Worm (Caenorhabditis elegans) whole organism, early embryonic: ENCODE data around the gene nhr-1.

Experiments
- B0310.2 ChIP-seq: sonication (generic microtip); optimal IDR thresholded peaks from 2 replicates; lab custom pipeline; 2016; ENCODE audit warnings: mild to moderate bottlenecking, missing genetic modification characterization, missing compliant biosample characterization
- F13C5.2 ChIP-seq: sonication (generic microtip); optimal IDR thresholded peaks from 2 replicates; lab custom pipeline; 2017; ENCODE audit warnings: mild to moderate bottlenecking, missing genetic modification characterization, inconsistent platforms, missing compliant biosample characterization
- aly-1 ChIP-seq: sonication (generic microtip); optimal IDR thresholded peaks from 2 replicates; lab custom pipeline; 2016; ENCODE audit warnings: missing genetic modification characterization, missing compliant biosample characterization
- ama-1 ChIP-seq: fragments of 150-350 bp; optimal IDR thresholded peaks from 2 replicates; lab custom pipeline; 2014
- ceh-13 ChIP-seq: fragments of 200-800 bp; sonication (Bioruptor generic); optimal IDR thresholded peaks from 2 replicates; lab custom pipeline; 2018; ENCODE audit warnings: mild to moderate bottlenecking, missing genetic modification characterization, missing compliant biosample characterization
- ceh-36 ChIP-seq: sonication (generic microtip); optimal IDR thresholded peaks from 2 replicates; lab custom pipeline; 2016; ENCODE audit warnings: missing genetic modification characterization, inconsistent platforms, missing compliant biosample characterization
- ets-7 ChIP-seq: sonication (generic microtip); optimal IDR thresholded peaks from 2 replicates; lab custom pipeline; 2016; ENCODE audit warnings: missing genotype, missing genetic modification characterization, missing compliant biosample characterization
- flt-1 ChIP-seq: fragments of 200-800 bp; sonication (Bioruptor generic); IDR thresholded peaks from 2 replicates; pipeline ENCODE4 v1.3.6; 2022; ENCODE audit warnings: missing genetic modification characterization, missing compliant biosample characterization
- hmbx-1 ChIP-seq: sonication (generic microtip); optimal IDR thresholded peaks from 2 replicates; lab custom pipeline; 2016; ENCODE audit warnings: mild to moderate bottlenecking, missing genetic modification characterization, missing compliant biosample characterization
- hmg-4 ChIP-seq: fragments of 200-800 bp; sonication (Bioruptor generic); optimal IDR thresholded peaks from 2 replicates; lab custom pipeline; 2018; ENCODE audit warnings: mild to moderate bottlenecking, missing genetic modification characterization, missing compliant biosample characterization
- hnd-1 ChIP-seq: sonication (generic microtip); optimal IDR thresholded peaks from 2 replicates; lab custom pipeline; 2016; ENCODE audit warnings: missing genetic modification characterization, missing compliant biosample characterization
- pes-1 ChIP-seq: fragments of 200-800 bp; sonication (Bioruptor generic); IDR thresholded peaks from 2 replicates; pipeline ENCODE4 v1.3.6; 2022; ENCODE audit warnings: missing genetic modification reagents, missing genetic modification characterization, missing compliant biosample characterization
- scrt-1 ChIP-seq: fragments of 200-800 bp; sonication (Bioruptor generic); IDR thresholded peaks from 2 replicates; pipeline ENCODE4 v1.3.6; 2022; ENCODE audit warnings: missing genetic modification characterization, missing compliant biosample characterization
- sea-1 ChIP-seq: fragments of 200-800 bp; sonication (Bioruptor generic); conservative IDR thresholded peaks from 2 replicates; pipeline ENCODE4 v1.3.6; 2022; ENCODE audit warnings: missing genetic modification characterization, missing compliant biosample characterization
- tbx-11 ChIP-seq: fragments of 200-800 bp; sonication (Bioruptor generic); IDR thresholded peaks from 2 replicates; pipeline ENCODE4 v1.3.6; 2022; ENCODE audit warnings: missing genetic modification characterization, missing compliant biosample characterization
- tbx-37 ChIP-seq: fragments of 200-800 bp; sonication (Bioruptor generic); conservative IDR thresholded peaks from 2 replicates; pipeline ENCODE4 v1.3.6; 2022; ENCODE audit warnings: missing genetic modification reagents, missing genetic modification characterization, missing compliant biosample characterization
- tra-4 ChIP-seq: sonication (generic microtip); optimal IDR thresholded peaks from 2 replicates; lab custom pipeline; 2017; ENCODE audit warnings: missing genetic modification characterization, missing compliant biosample characterization

nhr-1 gene

ce11 chrX:17516941-17517340, 3.1 kb downstream of the nhr-1 start:
- TF ChIP-seq ama-1 (lab: Kevin White, UChicago): no peak
- TF ChIP-seq tbx-37 (GFP tag; lab: Robert Waterston, UW): no peak
- no peak for TF ChIP-seq F13C5.2 (tag; lab: Kevin White, UChicago)
- TF ChIP-seq pes-1 (GFP tag; lab: Robert Waterston, UW): no peak
- TF ChIP-seq tbx-11 (GFP tag; lab: Robert Waterston, UW): no peak
- TF ChIP-seq aly-1 (tag; lab: Kevin White, UChicago): no peak
- TF ChIP-seq tra-4 (tag; lab: Kevin White, UChicago): no peak
- no peak for TF ChIP-seq sea-1

ce11 chrX:17517872-17518271, 4.0 kb downstream of the nhr-1 start:
- TF ChIP-seq aly-1 (tag; lab: Kevin White, UChicago): no peak
- TF ChIP-seq tra-4 (tag; lab: Kevin White, UChicago): no peak
- TF ChIP-seq hnd-1 (tag; lab: Kevin White, UChicago): no peak
- TF ChIP-seq tbx-11 (GFP tag; lab: Robert Waterston, UW): no peak
- no peak for TF ChIP-seq F13C5.2 (tag; lab: Kevin White, UChicago)
- TF ChIP-seq hmbx-1 (tag; lab: Kevin White, UChicago): no peak
- TF ChIP-seq scrt-1 (GFP tag; lab: Robert Waterston, UW): no peak
- TF ChIP-seq sea-1: no peak
- no peak for TF ChIP-seq ceh-13 (GFP tag; lab: Kevin White, UChicago)
- no peak for TF ChIP-seq ama-1 (lab: Kevin White, UChicago)
- no peak for TF ChIP-seq ceh-36 (tag; lab: Kevin White, UChicago)
- TF ChIP-seq flt-1 (GFP tag; lab: Robert Waterston, UW): no peak
- TF ChIP-seq ets-7 (tag; lab: Kevin White, UChicago): no peak
- no peak for TF ChIP-seq B0310.2
- no peak for TF ChIP-seq tbx-37 (GFP tag; lab: Robert Waterston, UW)
- TF ChIP-seq pes-1 (GFP tag; lab: Robert Waterston, UW): no peak
- no peak for TF ChIP-seq hmg-4

- TF ChIP-seq flt-1 (GFP tag; lab: Robert Waterston, UW): no peak
- no peak for TF ChIP-seq hmg-4
- TF ChIP-seq hnd-1 (tag; lab: Kevin White, UChicago): no peak
- TF ChIP-seq B0310.2: no peak
- TF ChIP-seq ama-1 (lab: Kevin White, UChicago): no peak
- no peak for TF ChIP-seq F13C5.2 (tag; lab: Kevin White, UChicago)
- no peak for TF ChIP-seq ceh-36 (tag; lab: Kevin White, UChicago)
- no peak for TF ChIP-seq ets-7 (tag; lab: Kevin White, UChicago)
- no peak for TF ChIP-seq aly-1 (tag; lab: Kevin White, UChicago)
- TF ChIP-seq tra-4 (tag; lab: Kevin White, UChicago): no peak
- no peak for TF ChIP-seq pes-1 (GFP tag; lab: Robert Waterston, UW)
- no peak for TF ChIP-seq hmbx-1 (tag; lab: Kevin White, UChicago)
Observed at ce11 chrX:17518293-17518692, 4.4 kb downstream of the nhr-1 start.

DNA sequence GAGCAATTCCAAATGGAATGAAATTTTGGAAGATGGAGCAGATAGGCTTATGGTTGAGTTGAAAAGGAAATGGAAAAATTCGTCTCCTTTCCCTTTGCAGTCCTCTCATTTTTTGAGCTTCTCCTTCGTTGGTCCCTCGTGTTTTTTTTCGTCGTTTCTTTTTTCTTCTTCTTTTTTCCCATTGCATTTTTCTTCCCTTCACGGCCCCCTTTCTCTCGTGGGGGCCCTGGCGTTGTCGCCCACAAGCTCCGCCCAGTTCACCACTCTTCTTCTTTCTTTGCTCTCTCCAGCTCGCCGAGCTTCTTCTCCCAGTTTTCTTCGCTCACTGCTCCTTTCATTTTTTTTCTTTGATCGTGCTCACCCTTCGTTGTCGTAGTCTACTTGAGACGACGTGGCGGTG, 5.6 kb downstream of the nhr-1 start:
- TF ChIP-seq hnd-1 (tag; lab: Kevin White, UChicago) (no peak), F13C5.2 (tag; lab: Kevin White, UChicago) (no peak), aly-1 (tag; lab: Kevin White, UChicago) (no peak), flt-1 (GFP tag; lab: Robert Waterston, UW) (no peak), hmg-4 (no peak), B0310.2 (no peak), tbx-11 (GFP tag; lab: Robert Waterston, UW) (no peak), sea-1 (no peak)

DNA sequence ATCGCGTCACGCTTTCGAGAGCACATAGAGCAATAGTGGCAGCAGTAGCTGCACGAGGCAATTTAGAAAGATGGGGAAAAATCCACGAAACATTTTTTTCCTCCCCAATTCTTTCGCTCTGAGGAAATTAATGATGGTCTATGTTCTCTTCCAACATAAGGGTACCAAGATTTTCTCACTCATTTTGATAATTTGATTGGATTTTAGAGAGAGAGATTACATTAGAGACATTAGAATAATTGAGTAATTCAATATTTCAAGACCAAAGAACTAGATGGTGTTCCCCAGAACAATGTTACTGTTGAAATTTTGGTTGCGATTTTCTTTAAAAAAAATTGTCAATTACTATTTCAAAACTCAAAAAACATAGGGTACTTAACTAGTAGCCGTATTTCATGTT, 7.6 kb downstream of the nhr-1 start:
- TF ChIP-seq B0310.2 (no peak), pes-1 (GFP tag; lab: Robert Waterston, UW) (no peak), ama-1 (lab: Kevin White, UChicago) (no peak), hnd-1 (tag; lab: Kevin White, UChicago) (no peak), scrt-1 (GFP tag; lab: Robert Waterston, UW) (no peak), ets-7 (tag; lab: Kevin White, UChicago) (no peak), F13C5.2 (tag; lab: Kevin White, UChicago) (no peak), ceh-36 (tag; lab: Kevin White, UChicago) (no peak), tbx-11 (GFP tag; lab: Robert Waterston, UW) (no peak), tbx-37 (GFP tag; lab: Robert Waterston, UW) (no peak), hmg-4 (no peak), hmbx-1 (tag; lab: Kevin White, UChicago) (no peak)

ce11 chrX:17527377-17527776, 13.5 kb downstream of the nhr-1 start:
- no peak for TF ChIP-seq scrt-1 (GFP tag; lab: Robert Waterston, UW)
- TF ChIP-seq hmg-4: no peak

ce11 chrX:17528068-17528467, 14.2 kb downstream of the nhr-1 start, which contains the start of gene sup-10:
TSS of gene sup-10 (plus strand) at chrX:17528344.
- TF ChIP-seq pes-1 (GFP tag; lab: Robert Waterston, UW) (no peak), tbx-11 (GFP tag; lab: Robert Waterston, UW) (no peak), tra-4 (tag; lab: Kevin White, UChicago) (no peak), B0310.2 (no peak)

DNA sequence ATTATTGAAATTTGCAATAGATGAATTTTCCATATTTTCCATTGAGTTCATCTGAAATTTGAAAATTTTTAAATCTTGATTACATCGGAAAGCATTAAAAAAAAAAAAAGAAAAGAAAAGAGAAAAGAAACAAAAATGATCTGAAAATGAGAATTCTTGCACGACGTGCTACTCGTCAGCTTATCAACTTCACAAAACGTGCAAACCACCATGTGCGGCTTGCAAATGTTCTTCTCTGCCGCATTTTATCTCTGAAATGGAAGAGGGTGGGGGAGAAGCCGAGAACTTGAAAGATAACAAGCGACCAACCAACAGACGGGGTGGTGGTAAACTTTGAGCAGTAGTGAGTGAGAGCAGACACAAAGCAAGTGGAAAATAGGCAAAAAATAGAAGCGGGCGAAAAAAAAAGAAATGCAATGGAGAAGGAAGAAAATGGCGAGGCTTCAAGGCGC, 20.2 kb downstream of the nhr-1 start, which contains the start of gene F31A3.3:
Gene F31A3.3 (minus strand): TSS at position 51 of the 452 bp plus-strand sequence.
- TF ChIP-seq ama-1 (lab: Kevin White, UChicago) (no peak), ets-7 (tag; lab: Kevin White, UChicago) (no peak), flt-1 (GFP tag; lab: Robert Waterston, UW) (no peak), tbx-37 (GFP tag; lab: Robert Waterston, UW) (no peak), tra-4 (tag; lab: Kevin White, UChicago) (no peak), sea-1 (no peak), hnd-1 (tag; lab: Kevin White, UChicago) (no peak), hmbx-1 (tag; lab: Kevin White, UChicago) (no peak), tbx-11 (GFP tag; lab: Robert Waterston, UW) (no peak), F13C5.2 (tag; lab: Kevin White, UChicago) (no peak), aly-1 (tag; lab: Kevin White, UChicago) (no peak), ceh-36 (tag; lab: Kevin White, UChicago) (no peak), ceh-13 (GFP tag; lab: Kevin White, UChicago) (no peak), B0310.2 (no peak)
